Fruit fly (Drosophila melanogaster) whole organism, embryonic: Measurements from ENCODE around the gene bab1.
A peak's percentile ranks its signal among the peaks of the same experiment; 100 is the strongest.

Experiments
- Abd-B ChIP-seq: fragments of 200-800 bp; sonication (Bioruptor generic); optimal IDR thresholded peaks from 2 replicates; lab custom pipeline; 2018; ENCODE audit warnings: missing biosample characterization, mild to moderate bottlenecking, missing genetic modification characterization, moderate library complexity
- Antp ChIP-seq: fragments of 200-800 bp; sonication (Bioruptor generic); optimal IDR thresholded peaks from 3 replicates; lab custom pipeline; 2016; ENCODE audit warnings: missing biosample characterization, missing genetic modification characterization
- Bgb ChIP-seq: fragments of 200-800 bp; sonication (Bioruptor generic); IDR thresholded peaks from 2 replicates; pipeline ENCODE4 v1.3.6; 2022; ENCODE audit warnings: missing biosample characterization, missing genetic modification characterization; ENCODE audit not compliant: partially characterized antibody
- CG1024 ChIP-seq: fragments of 200-800 bp; sonication (Bioruptor generic); IDR thresholded peaks from 2 replicates; pipeline ENCODE4 v1.3.6; 2022; ENCODE audit warnings: missing biosample characterization, missing genetic modification characterization
- CG10959 ChIP-seq: fragments of 200-800 bp; sonication (Bioruptor generic); IDR thresholded peaks from 2 replicates; pipeline ENCODE4 v1.3.6; 2022; ENCODE audit warnings: missing biosample characterization, missing genetic modification characterization
- CG11093 ChIP-seq: fragments of 200-800 bp; sonication (Bioruptor generic); IDR thresholded peaks from 3 replicates; pipeline ENCODE4 v1.3.6; 2022; ENCODE audit warnings: missing biosample characterization, missing genetic modification characterization
- CG11695 ChIP-seq: fragments of 200-800 bp; sonication (Bioruptor generic); IDR thresholded peaks from 3 replicates; pipeline ENCODE4 v1.3.6; 2022; ENCODE audit warnings: missing biosample characterization, missing genetic modification characterization
- CG15514 ChIP-seq: fragments of 200-800 bp; sonication (Bioruptor generic); optimal IDR thresholded peaks from 3 replicates; lab custom pipeline; 2017; ENCODE audit warnings: missing biosample characterization, missing genetic modification characterization, mild to moderate bottlenecking, moderate library complexity, missing genetic modification reagents
- CG17328 ChIP-seq: fragments of 200-800 bp; sonication (Bioruptor generic); IDR thresholded peaks from 2 replicates; pipeline ENCODE4 v1.3.6; 2022; ENCODE audit warnings: missing biosample characterization, missing genetic modification characterization
- CG30020 ChIP-seq: fragments of 200-800 bp; optimal IDR thresholded peaks from 2 replicates; lab custom pipeline; 2019; ENCODE audit warnings: missing biosample characterization, mild to moderate bottlenecking, missing genetic modification characterization, moderate library complexity
- CG30431 ChIP-seq: fragments of 200-800 bp; sonication (Bioruptor generic); optimal IDR thresholded peaks from 2 replicates; lab custom pipeline; 2017; ENCODE audit warnings: missing biosample characterization, missing genetic modification characterization
- CG31441 ChIP-seq: fragments of 200-800 bp; sonication (Bioruptor generic); IDR thresholded peaks from 2 replicates; pipeline ENCODE4 v1.3.6; 2022; ENCODE audit warnings: missing biosample characterization, missing genetic modification characterization
- CG3847 ChIP-seq: fragments of 200-800 bp; sonication (Bioruptor generic); IDR thresholded peaks from 2 replicates; pipeline ENCODE4 v1.3.6; 2022; ENCODE audit warnings: missing biosample characterization, missing genetic modification characterization
- CG4617 ChIP-seq: fragments of 200-800 bp; sonication (Bioruptor generic); optimal IDR thresholded peaks from 3 replicates; lab custom pipeline; 2016; ENCODE audit warnings: missing biosample characterization, missing genetic modification characterization, borderline replicate concordance
- CG5180 ChIP-seq: fragments of 200-800 bp; sonication (Bioruptor generic); optimal IDR thresholded peaks from 3 replicates; lab custom pipeline; 2017; ENCODE audit warnings: missing biosample characterization, missing genetic modification characterization, mild to moderate bottlenecking, moderate library complexity, missing genetic modification reagents
- CG5245 ChIP-seq: fragments of 200-800 bp; sonication (Bioruptor generic); optimal IDR thresholded peaks from 3 replicates; lab custom pipeline; 2016; ENCODE audit warnings: missing biosample characterization, missing genetic modification characterization
- CG6272 ChIP-seq: fragments of 200-800 bp; sonication (Bioruptor generic); IDR thresholded peaks from 2 replicates; pipeline ENCODE4 v1.3.6; 2022; ENCODE audit warnings: missing biosample characterization, missing genetic modification characterization
- CG7928 ChIP-seq: fragments of 200-800 bp; sonication (Bioruptor generic); optimal IDR thresholded peaks from 2 replicates; lab custom pipeline; 2017; ENCODE audit warnings: missing biosample characterization, mild to moderate bottlenecking, missing genetic modification characterization
- CG8290 ChIP-seq, 3 experiments: fragments of 200-800 bp; sonication (Bioruptor generic); optimal IDR thresholded peaks; 2 replicates each; lab custom pipeline; 2016 to 2019; ENCODE audit warnings: missing biosample characterization in 3 of 3, missing genetic modification characterization in 3 of 3, mild to moderate bottlenecking in 2 of 3, moderate library complexity in 1 of 3
- CG9817 ChIP-seq: fragments of 200-800 bp; sonication (Bioruptor generic); optimal IDR thresholded peaks from 2 replicates; lab custom pipeline; 2018; ENCODE audit warnings: missing biosample characterization, mild to moderate bottlenecking, missing genetic modification characterization, moderate library complexity
- Deaf1 ChIP-seq: fragments of 200-800 bp; optimal IDR thresholded peaks from 3 replicates; lab custom pipeline; 2019; ENCODE audit warnings: missing biosample characterization, mild to moderate bottlenecking, missing genetic modification characterization, moderate library complexity
- Dek ChIP-seq: fragments of 200-800 bp; sonication (Bioruptor generic); optimal IDR thresholded peaks from 3 replicates; lab custom pipeline; 2019; ENCODE audit warnings: missing biosample characterization, mild to moderate bottlenecking, missing genetic modification characterization, moderate library complexity
- HLH3B ChIP-seq: fragments of 200-800 bp; sonication (Bioruptor generic); IDR thresholded peaks from 2 replicates; pipeline ENCODE4 v1.3.6; 2022; ENCODE audit warnings: missing biosample characterization, missing genetic modification characterization
- HmgZ ChIP-seq: fragments of 200-800 bp; sonication (Bioruptor generic); optimal IDR thresholded peaks from 2 replicates; lab custom pipeline; 2018; ENCODE audit warnings: missing biosample characterization, mild to moderate bottlenecking, missing genetic modification characterization
- MTF-1 ChIP-seq: fragments of 200-800 bp; sonication (Bioruptor generic); optimal IDR thresholded peaks from 2 replicates; lab custom pipeline; 2018; ENCODE audit warnings: missing biosample characterization, mild to moderate bottlenecking, missing genetic modification characterization, borderline replicate concordance
- Poxn ChIP-seq: fragments of 200-800 bp; sonication (Bioruptor generic); IDR thresholded peaks from 2 replicates; pipeline ENCODE4 v1.3.6; 2022; ENCODE audit warnings: missing biosample characterization, missing genetic modification characterization
- Ravus ChIP-seq: fragments of 200-800 bp; sonication (Bioruptor generic); IDR thresholded peaks from 2 replicates; pipeline ENCODE4 v1.3.6; 2022; ENCODE audit warnings: missing biosample characterization, missing genetic modification characterization
- Rx ChIP-seq: fragments of 200-800 bp; sonication (Bioruptor generic); IDR thresholded peaks from 2 replicates; pipeline ENCODE4 v1.3.6; 2022; ENCODE audit warnings: missing biosample characterization, missing genetic modification characterization
- Spps ChIP-seq: fragments of 200-800 bp; sonication (Bioruptor generic); optimal IDR thresholded peaks from 2 replicates; lab custom pipeline; 2018; ENCODE audit warnings: missing biosample characterization, mild to moderate bottlenecking, missing genetic modification characterization
- ap ChIP-seq: fragments of 200-800 bp; sonication (Bioruptor generic); IDR thresholded peaks from 2 replicates; pipeline ENCODE4 v1.3.6; 2022; ENCODE audit warnings: missing biosample characterization, missing genetic modification characterization
- bsh ChIP-seq, 2 experiments: fragments of 200-800 bp; sonication (Bioruptor generic); optimal IDR thresholded peaks; 2 replicates each; lab custom pipeline; 2017 to 2018; ENCODE audit warnings: mild to moderate bottlenecking in 2 of 2, missing biosample characterization in 2 of 2, missing genetic modification characterization in 2 of 2, moderate library complexity in 1 of 2
- chif ChIP-seq, 2 experiments: fragments of 200-800 bp; sonication (Bioruptor generic); optimal IDR thresholded peaks; 3 replicates each; lab custom pipeline; 2016; ENCODE audit warnings: missing biosample characterization in 2 of 2, missing genetic modification characterization in 2 of 2
- croc ChIP-seq: fragments of 200-800 bp; sonication (Bioruptor generic); conservative IDR thresholded peaks from 3 replicates; pipeline ENCODE4 v1.3.6; 2022; ENCODE audit warnings: missing biosample characterization, missing genetic modification characterization
- disco-r ChIP-seq: fragments of 200-800 bp; sonication (Bioruptor generic); optimal IDR thresholded peaks from 2 replicates; lab custom pipeline; 2016; ENCODE audit warnings: missing biosample characterization, missing genetic modification characterization
- esg ChIP-seq: fragments of 200-800 bp; sonication (Bioruptor generic); conservative IDR thresholded peaks from 2 replicates; pipeline ENCODE4 v1.3.6; 2022; ENCODE audit warnings: missing biosample characterization, missing genetic modification characterization
- hb ChIP-seq: fragments of 200-800 bp; sonication (Bioruptor generic); IDR thresholded peaks from 3 replicates; pipeline ENCODE4 v1.3.6; 2022; ENCODE audit warnings: missing biosample characterization, missing genetic modification characterization; ENCODE audit not compliant: partially characterized antibody
- hth ChIP-seq: fragments of >200 bp; optimal IDR thresholded peaks from 2 replicates; lab custom pipeline; 2017; ENCODE audit warnings: inconsistent platforms
- ind ChIP-seq: fragments of 200-800 bp; sonication (Bioruptor generic); optimal IDR thresholded peaks from 3 replicates; lab custom pipeline; 2016; ENCODE audit warnings: missing biosample characterization, missing genetic modification characterization
- nerfin-2 ChIP-seq: fragments of 200-800 bp; sonication (Bioruptor generic); IDR thresholded peaks from 2 replicates; pipeline ENCODE4 v1.3.6; 2022; ENCODE audit warnings: missing biosample characterization, missing genetic modification characterization; ENCODE audit not compliant: partially characterized antibody
- onecut ChIP-seq: fragments of 200-800 bp; sonication (Bioruptor generic); IDR thresholded peaks from 2 replicates; pipeline ENCODE4 v1.3.6; 2022; ENCODE audit warnings: missing biosample characterization, missing genetic modification characterization
- pan ChIP-seq, 4 experiments: fragments of >200 bp in 3 of 4; fragments of 200-800 bp in 1 of 4; sonication (Bioruptor generic) in 1 of 4; optimal IDR thresholded peaks in 3 of 4; IDR thresholded peaks in 1 of 4; 2 replicates each; pipeline versions ENCODE4 v1.3.6 to Lab custom; 2017 to 2022; ENCODE audit warnings: missing biosample characterization in 2 of 4, missing genetic modification characterization in 2 of 4, mixed read lengths in 1 of 4
- phol ChIP-seq: fragments of 200-800 bp; sonication (Bioruptor generic); optimal IDR thresholded peaks from 3 replicates; lab custom pipeline; 2018; ENCODE audit warnings: missing biosample characterization, mild to moderate bottlenecking, missing genetic modification characterization, moderate library complexity
- sima ChIP-seq: fragments of 200-800 bp; sonication (Bioruptor generic); optimal IDR thresholded peaks from 2 replicates; lab custom pipeline; 2016; ENCODE audit warnings: missing biosample characterization, missing genetic modification characterization
- sisA ChIP-seq: fragments of 200-800 bp; sonication (Bioruptor generic); IDR thresholded peaks from 2 replicates; pipeline ENCODE4 v1.3.6; 2022; ENCODE audit warnings: missing biosample characterization, missing genetic modification characterization
- tio ChIP-seq: fragments of 200-800 bp; sonication (Bioruptor generic); optimal IDR thresholded peaks from 2 replicates; lab custom pipeline; 2017; ENCODE audit warnings: missing biosample characterization, missing genetic modification characterization, inconsistent platforms
- wdn ChIP-seq: fragments of 200-800 bp; sonication (Bioruptor generic); IDR thresholded peaks from 2 replicates; pipeline ENCODE4 v1.3.6; 2022; ENCODE audit warnings: missing biosample characterization, missing genetic modification characterization
- zfh2 ChIP-seq: fragments of 200-800 bp; sonication (Bioruptor generic); optimal IDR thresholded peaks from 2 replicates; lab custom pipeline; 2016; ENCODE audit warnings: missing biosample characterization, missing genetic modification characterization

bab1 gene

dm6 chr3L:1007513-1008459 is 93.1 kb downstream of the bab1 start (continued):
- TF ChIP-seq Poxn (GFP tag; lab: Robert Waterston, UW) (peak; percentile 70), CG4617 (peak; percentile 19), Rx (peak; percentile 82), CG3847 (peak; percentile 91), Antp (GFP tag; lab: Kevin White, UChicago) (peak; percentile 56), HLH3B (GFP tag; lab: Robert Waterston, UW) (peak; percentile 91), sisA (GFP tag; lab: Robert Waterston, UW) (peak; percentile 74), phol (peak; percentile 69), Abd-B (GFP tag; lab: Kevin White, UChicago) (peak; percentile 65), chif (GFP tag; optimal IDR thresholded peaks at IDR 0.05; lab: Kevin White, UChicago) (peak; percentile 40 to 55), CG15514 (peak; percentile 82), CG31441 (peak; percentile 89), disco-r (GFP tag; lab: Kevin White, UChicago) (no peak), wdn (GFP tag; lab: Robert Waterston, UW) (peak; percentile 84), CG7928 (GFP tag; lab: Kevin White, UChicago) (peak; percentile 66), CG30020 (no peak), CG8290 (GFP tag; optimal IDR thresholded peaks at IDR 0.05; lab: Kevin White, UChicago) (peak; percentile 47), CG8290 (tag; optimal IDR thresholded peaks at IDR 0.05; lab: Kevin White, UChicago) (peak in 1 of 2 experiments; percentile 51), CG5180 (GFP tag; lab: Kevin White, UChicago) (peak; percentile 34), Bgb (no peak), nerfin-2 (GFP tag; lab: Robert Waterston, UW) (no peak), tio (GFP tag; lab: Kevin White, UChicago) (peak; percentile 76), croc (GFP tag; lab: Robert Waterston, UW) (peak; percentile 74; the same call in 2 of the 3 replicates), CG11695 (GFP tag; lab: Robert Waterston, UW) (peak; percentile 84), zfh2 (peak; percentile 59), ap (GFP tag; lab: Robert Waterston, UW) (peak; percentile 67), hth (lab: Kevin White, UChicago) (no peak), Spps (tag; lab: Kevin White, UChicago) (no peak), hb (GFP tag; lab: Robert Waterston, UW) (no peak), sima (no peak), ind (peak; percentile 87), esg (GFP tag; lab: Robert Waterston, UW) (peak; percentile 82), bsh (GFP tag; optimal IDR thresholded peaks at IDR 0.05; lab: Kevin White, UChicago) (peak; percentile 46 to 83), MTF-1 (GFP tag; lab: Kevin White, UChicago) (no peak), CG9817 (tag; lab: Kevin White, UChicago) (peak; percentile 68), onecut (GFP tag; lab: Robert Waterston, UW) (peak; percentile 84), HmgZ (tag; lab: Kevin White, UChicago) (peak; percentile 66), CG30431 (peak; percentile 55), pan (optimal IDR thresholded peaks at IDR 0.05; lab: Kevin White, UChicago) (no peak), pan (GFP tag; optimal IDR thresholded peaks at IDR 0.05 in 1 of 2, IDR thresholded peaks at IDR 0.05 in 1 of 2) (peak in 1 of 2 experiments; percentile 86), CG5245 (GFP tag; lab: Kevin White, UChicago) (peak; percentile 34), Dek (peak; percentile 80), CG10959 (GFP tag; lab: Robert Waterston, UW) (peak; percentile 71), Ravus (GFP tag; lab: Robert Waterston, UW) (peak; percentile 77), CG1024 (peak; percentile 63), Deaf1 (peak; percentile 82), CG17328 (GFP tag; lab: Robert Waterston, UW) (peak; percentile 87), CG11093 (GFP tag; lab: Robert Waterston, UW) (peak; percentile 83), CG6272 (GFP tag; lab: Robert Waterston, UW) (peak; percentile 85)
